Fruit fly (Drosophila melanogaster): ENCODE results near the gene Polr3D.

Gene Polr3D

dm6 chr3L:18109459-18109863 lies at the start of gene Polr3D, which contains the start of gene mus304:
TSS of gene Polr3D (minus strand) at chr3L:18109574.
TSS of gene mus304 (plus strand) at chr3L:18109814.
- TF ChIP-seq ovo (GFP tag; optimal IDR thresholded peaks at IDR 0.05) (no peak), CG11617 (GFP tag; optimal IDR thresholded peaks at IDR 0.05) (peak; percentile 7), bab1 (GFP tag; optimal IDR thresholded peaks at IDR 0.05) (peak; percentile 29), toe (GFP tag; optimal IDR thresholded peaks at IDR 0.05) (peak; percentile 76), Mnt (GFP tag; optimal IDR thresholded peaks at IDR 0.05) (peak; percentile 50), CG7045 (GFP tag; optimal IDR thresholded peaks at IDR 0.05) (peak; percentile 3), kay (GFP tag; ENCODE audit: borderline replicate concordance) (no peak), CG1620 (GFP tag; optimal IDR thresholded peaks at IDR 0.05) (peak; percentile 29), CG14711 (tag; optimal IDR thresholded peaks at IDR 0.05) (peak; percentile 2), Hr96 (GFP tag; optimal IDR thresholded peaks at IDR 0.05) (no peak), CG7101 (tag; optimal IDR thresholded peaks at IDR 0.05) (peak; percentile 21), Crg-1 (GFP tag; optimal IDR thresholded peaks at IDR 0.05) (peak; percentile 40)

dm6 chr3L:18154140-18154539 lies 44.8 kb upstream of the Polr3D start:
- TF ChIP-seq CG14711 (tag; optimal IDR thresholded peaks at IDR 0.05) (peak; percentile 32), toe (GFP tag; optimal IDR thresholded peaks at IDR 0.05) (no peak)

- TF ChIP-seq CG11617 (GFP tag; optimal IDR thresholded peaks at IDR 0.05) (peak; percentile 53), CG1620 (GFP tag; optimal IDR thresholded peaks at IDR 0.05) (peak; percentile 30), toe (GFP tag; optimal IDR thresholded peaks at IDR 0.05) (peak; percentile 7), CG14711 (tag; optimal IDR thresholded peaks at IDR 0.05) (peak; percentile 56), CG7045 (GFP tag; optimal IDR thresholded peaks at IDR 0.05) (no peak), CG7101 (tag; optimal IDR thresholded peaks at IDR 0.05) (peak; percentile 35), Crg-1 (GFP tag; optimal IDR thresholded peaks at IDR 0.05) (peak; percentile 49), Mnt (GFP tag; optimal IDR thresholded peaks at IDR 0.05) (no peak), bab1 (GFP tag; optimal IDR thresholded peaks at IDR 0.05) (peak; percentile 94), kay (GFP tag; ENCODE audit: borderline replicate concordance) (no peak), CG5204 (GFP tag; optimal IDR thresholded peaks at IDR 0.05) (no peak), CG12768 (GFP tag; optimal IDR thresholded peaks at IDR 0.05) (no peak), cnc (optimal IDR thresholded peaks at IDR 0.05) (no peak), Hr96 (GFP tag; optimal IDR thresholded peaks at IDR 0.05) (no peak), CG33017 (tag; optimal IDR thresholded peaks at IDR 0.05) (no peak), pad (GFP tag; optimal IDR thresholded peaks at IDR 0.05) (peak; percentile 72), ovo (GFP tag; optimal IDR thresholded peaks at IDR 0.05) (no peak), cic (GFP tag; optimal IDR thresholded peaks at IDR 0.05) (no peak), Clk (GFP tag; optimal IDR thresholded peaks at IDR 0.05) (no peak), tj (GFP tag; optimal IDR thresholded peaks at IDR 0.05) (peak; percentile 56)
These were observed 39.1 kb upstream of the Polr3D start, which contains the start of gene CG7330 for dm6 chr3L:18148418-18148973. TSS of gene CG7330 (plus strand) at chr3L:18148923.

dm6 chr3L:18147596-18147995 lies 38.2 kb upstream of the Polr3D start:
- TF ChIP-seq CG1620 (GFP tag; optimal IDR thresholded peaks at IDR 0.05) (no peak), bab1 (GFP tag; optimal IDR thresholded peaks at IDR 0.05) (no peak), pad (GFP tag; optimal IDR thresholded peaks at IDR 0.05) (no peak), tj (GFP tag; optimal IDR thresholded peaks at IDR 0.05) (no peak), cic (GFP tag; optimal IDR thresholded peaks at IDR 0.05) (no peak), Clk (GFP tag; optimal IDR thresholded peaks at IDR 0.05) (no peak), CG11617 (GFP tag; optimal IDR thresholded peaks at IDR 0.05) (no peak), CG7045 (GFP tag; optimal IDR thresholded peaks at IDR 0.05) (no peak)

dm6 chr3L:18146833-18147232 lies 37.5 kb upstream of the Polr3D start:
- TF ChIP-seq CG14711 (tag; optimal IDR thresholded peaks at IDR 0.05) (no peak), pad (GFP tag; optimal IDR thresholded peaks at IDR 0.05) (no peak), toe (GFP tag; optimal IDR thresholded peaks at IDR 0.05) (no peak), Mnt (GFP tag; optimal IDR thresholded peaks at IDR 0.05) (no peak), kay (GFP tag; ENCODE audit: borderline replicate concordance) (no peak), CG33017 (tag; optimal IDR thresholded peaks at IDR 0.05) (no peak), bab1 (GFP tag; optimal IDR thresholded peaks at IDR 0.05) (no peak), CG11617 (GFP tag; optimal IDR thresholded peaks at IDR 0.05) (no peak), CG12768 (GFP tag; optimal IDR thresholded peaks at IDR 0.05) (no peak), CG7101 (tag; optimal IDR thresholded peaks at IDR 0.05) (no peak), cnc (optimal IDR thresholded peaks at IDR 0.05) (no peak), CG7045 (GFP tag; optimal IDR thresholded peaks at IDR 0.05) (no peak), CG1620 (GFP tag; optimal IDR thresholded peaks at IDR 0.05) (no peak), ovo (GFP tag; optimal IDR thresholded peaks at IDR 0.05) (no peak), tj (GFP tag; optimal IDR thresholded peaks at IDR 0.05) (no peak), Crg-1 (GFP tag; optimal IDR thresholded peaks at IDR 0.05) (no peak), CG5204 (GFP tag; optimal IDR thresholded peaks at IDR 0.05) (no peak), Clk (GFP tag; optimal IDR thresholded peaks at IDR 0.05) (no peak)

- TF ChIP-seq CG33017 (tag; optimal IDR thresholded peaks at IDR 0.05) (no peak), Hr96 (GFP tag; optimal IDR thresholded peaks at IDR 0.05) (no peak), CG14711 (tag; optimal IDR thresholded peaks at IDR 0.05) (no peak), CG7101 (tag; optimal IDR thresholded peaks at IDR 0.05) (no peak), Crg-1 (GFP tag; optimal IDR thresholded peaks at IDR 0.05) (no peak), tj (GFP tag; optimal IDR thresholded peaks at IDR 0.05) (no peak), CG1620 (GFP tag; optimal IDR thresholded peaks at IDR 0.05) (no peak), bab1 (GFP tag; optimal IDR thresholded peaks at IDR 0.05) (no peak), toe (GFP tag; optimal IDR thresholded peaks at IDR 0.05) (no peak), pad (GFP tag; optimal IDR thresholded peaks at IDR 0.05) (no peak), CG7045 (GFP tag; optimal IDR thresholded peaks at IDR 0.05) (no peak), CG11617 (GFP tag; optimal IDR thresholded peaks at IDR 0.05) (no peak), Mnt (GFP tag; optimal IDR thresholded peaks at IDR 0.05) (no peak)
These were observed 35.2 kb upstream of the Polr3D start for dm6 chr3L:18144620-18145019.
